Fruit fly (Drosophila melanogaster): ENCODE data around the gene Snmp1.

Snmp1 gene

DNA sequence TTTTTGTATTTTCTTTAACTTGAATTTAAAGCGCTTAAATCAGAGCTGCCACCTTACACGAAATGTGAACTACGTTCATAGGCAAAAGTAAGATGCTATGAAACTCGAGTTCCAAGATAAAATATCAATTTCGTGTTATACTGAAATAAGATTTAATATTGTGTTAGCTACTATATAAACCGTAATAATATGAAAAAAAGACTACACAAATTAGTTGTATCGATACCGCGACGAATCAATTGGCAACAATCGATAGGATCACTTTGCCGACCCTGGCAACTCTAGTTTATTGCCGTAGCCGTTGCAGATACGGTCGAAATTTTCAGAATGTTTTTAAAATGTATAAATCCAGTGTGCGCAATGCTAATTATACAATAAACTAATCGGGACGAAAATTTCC is 27.5 kb downstream of the Snmp1 start, which contains the start of gene SNF4Agamma (continued):
- no peak for TF ChIP-seq pho (GFP tag; optimal IDR thresholded peaks at IDR 0.05)
- no peak for TF ChIP-seq CG2199 (GFP tag; IDR thresholded peaks at IDR 0.05)
- no peak for TF ChIP-seq CG5245 (GFP tag; optimal IDR thresholded peaks at IDR 0.05)
- no peak for TF ChIP-seq crol (GFP tag; IDR thresholded peaks at IDR 0.05)
- no peak for TF ChIP-seq cas (GFP tag; IDR thresholded peaks at IDR 0.05)
- TF ChIP-seq mirr (GFP tag; optimal IDR thresholded peaks at IDR 0.05): no peak
- no peak for TF ChIP-seq CG11560 (tag; IDR thresholded peaks at IDR 0.05)
- TF ChIP-seq jumu (GFP tag; optimal IDR thresholded peaks at IDR 0.05): no peak
- no peak for TF ChIP-seq CG10565 (GFP tag; optimal IDR thresholded peaks at IDR 0.05)
- peak; percentile 46; the same call in 1 of the 3 replicates for TF ChIP-seq zen2 (GFP tag; IDR thresholded peaks at IDR 0.05; ENCODE audit: partially characterized antibody)
- peak; percentile 45; the same call in 1 of the 2 replicates for TF ChIP-seq CG10366 (GFP tag; IDR thresholded peaks at IDR 0.05)
- TF ChIP-seq tx (GFP tag; optimal IDR thresholded peaks at IDR 0.05): no peak
- TF ChIP-seq CG12391 (tag; optimal IDR thresholded peaks at IDR 0.05): peak; percentile 53
- no peak for TF ChIP-seq CG3838 (GFP tag; optimal IDR thresholded peaks at IDR 0.05)
- TF ChIP-seq Scr (GFP tag; IDR thresholded peaks at IDR 0.05; ENCODE audit: partially characterized antibody): peak; percentile 77
- no peak for TF ChIP-seq Hmx (GFP tag; optimal IDR thresholded peaks at IDR 0.05)
- no peak for TF ChIP-seq dmrt99B (tag; optimal IDR thresholded peaks at IDR 0.05)
- TF ChIP-seq sens-2 (GFP tag; IDR thresholded peaks at IDR 0.05): no peak
- no peak for TF ChIP-seq CG4820 (GFP tag; optimal IDR thresholded peaks at IDR 0.05)
- TF ChIP-seq lbe (GFP tag; optimal IDR thresholded peaks at IDR 0.05): no peak
- no peak for TF ChIP-seq CG1832 (GFP tag; optimal IDR thresholded peaks at IDR 0.05)
- TF ChIP-seq zfh2 (GFP tag; optimal IDR thresholded peaks at IDR 0.05): peak; percentile 50
- TF ChIP-seq hth (optimal IDR thresholded peaks at IDR 0.05): no peak
- TF ChIP-seq sr (GFP tag; IDR thresholded peaks at IDR 0.05): no peak
- no peak for TF ChIP-seq trh (GFP tag; optimal IDR thresholded peaks at IDR 0.05)
- TF ChIP-seq pros (GFP tag; optimal IDR thresholded peaks at IDR 0.05): no peak
- no peak for TF ChIP-seq CrebB (tag; optimal IDR thresholded peaks at IDR 0.05)
- TF ChIP-seq lmd (GFP tag; IDR thresholded peaks at IDR 0.05): no peak
- TF ChIP-seq Awh (GFP tag; IDR thresholded peaks at IDR 0.05): no peak
- no peak for TF ChIP-seq Hr78 (GFP tag; optimal IDR thresholded peaks at IDR 0.05)
- TF ChIP-seq tna (GFP tag; IDR thresholded peaks at IDR 0.05; ENCODE audit: partially characterized antibody): no peak
- TF ChIP-seq ttk (GFP tag; IDR thresholded peaks at IDR 0.05): no peak
- TF ChIP-seq CG4328 (GFP tag; optimal IDR thresholded peaks at IDR 0.05): no peak
- peak; percentile 60 for TF ChIP-seq CG2129 (GFP tag; IDR thresholded peaks at IDR 0.05; ENCODE audit: partially characterized antibody)
- TF ChIP-seq CG14860 (GFP tag; IDR thresholded peaks at IDR 0.05; ENCODE audit: partially characterized antibody): peak; percentile 44; the same call in 2 of the 3 replicates
- TF ChIP-seq schlank (tag; optimal IDR thresholded peaks at IDR 0.05): no peak
- TF ChIP-seq Ravus (GFP tag; IDR thresholded peaks at IDR 0.05): no peak
- peak; percentile 50 for TF ChIP-seq gem (tag; optimal IDR thresholded peaks at IDR 0.05)
- TF ChIP-seq Bteb2 (GFP tag; optimal IDR thresholded peaks at IDR 0.05): no peak
- peak; percentile 68 for TF ChIP-seq inv (GFP tag; IDR thresholded peaks at IDR 0.05; ENCODE audit: partially characterized antibody)
- TF ChIP-seq CG4730 (GFP tag; IDR thresholded peaks at IDR 0.05): no peak
- no peak for TF ChIP-seq CG3281 (GFP tag; optimal IDR thresholded peaks at IDR 0.05)
- no peak for TF ChIP-seq CG15011 (GFP tag; optimal IDR thresholded peaks at IDR 0.05)
- no peak for TF ChIP-seq NfI (GFP tag; optimal IDR thresholded peaks at IDR 0.05)
- TF ChIP-seq CG1792 (GFP tag; optimal IDR thresholded peaks at IDR 0.05): no peak
- TF ChIP-seq psq (GFP tag; optimal IDR thresholded peaks at IDR 0.05): no peak
- TF ChIP-seq CG33213 (GFP tag; optimal IDR thresholded peaks at IDR 0.05): peak; percentile 10
- peak; percentile 57 for TF ChIP-seq CG12299 (tag; optimal IDR thresholded peaks at IDR 0.05)
- 0 out of 2 replicates have a peak, but pooled peaks have one; percentile 5 for TF ChIP-seq CG31224 (GFP tag; IDR thresholded peaks at IDR 0.05)
- TF ChIP-seq CG8359 (GFP tag; optimal IDR thresholded peaks at IDR 0.05; ENCODE audit: borderline replicate concordance): no peak
- no peak for TF ChIP-seq Hr51 (GFP tag; optimal IDR thresholded peaks at IDR 0.05)
